Fruit fly (Drosophila melanogaster): ENCODE measurements around the gene CG43923.

The CG43923 gene

DNA sequence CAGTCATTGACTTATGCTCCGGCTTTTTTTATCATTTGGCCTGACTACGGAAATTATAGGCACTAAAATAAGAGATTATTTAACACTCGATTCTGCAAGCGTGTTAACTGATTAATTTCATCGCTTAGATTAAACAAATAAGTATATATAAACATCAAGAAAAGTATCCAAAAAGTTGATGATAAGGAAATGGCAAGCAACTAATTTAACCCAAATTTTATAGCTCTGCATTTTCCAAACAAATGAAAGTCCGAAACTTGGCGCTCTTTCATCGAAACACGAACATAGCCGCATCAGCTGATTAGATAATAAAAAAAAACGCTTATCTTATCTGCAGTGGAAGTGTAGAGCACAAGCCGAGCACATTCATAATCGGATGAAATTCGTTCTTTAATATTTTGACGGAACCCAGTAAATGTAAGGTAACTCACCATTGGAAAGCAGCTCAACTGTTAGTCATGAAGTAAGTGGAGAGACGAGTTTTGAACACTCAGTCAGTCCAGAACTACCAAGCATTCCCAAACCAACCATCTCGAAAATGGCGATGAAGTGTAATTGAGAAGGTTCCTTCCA is 46.2 kb downstream of the CG43923 start, which contains the start of gene CG18480 (continued):
- TF ChIP-seq CG9609 (GFP tag; optimal IDR thresholded peaks at IDR 0.05) (no peak), Drgx (GFP tag; IDR thresholded peaks at IDR 0.05) (no peak), gt (GFP tag; IDR thresholded peaks at IDR 0.05) (no peak), grn (GFP tag; optimal IDR thresholded peaks at IDR 0.05) (peak; percentile 58), CG17568 (GFP tag; optimal IDR thresholded peaks at IDR 0.05) (no peak), gcm2 (GFP tag; optimal IDR thresholded peaks at IDR 0.05) (no peak), Lhr (GFP tag; optimal IDR thresholded peaks at IDR 0.05) (no peak), CG13287 (GFP tag; IDR thresholded peaks at IDR 0.05; ENCODE audit: partially characterized antibody) (no peak), pros (GFP tag; optimal IDR thresholded peaks at IDR 0.05) (no peak), sc (optimal IDR thresholded peaks at IDR 0.05) (no peak), sc (GFP tag; optimal IDR thresholded peaks at IDR 0.05) (no peak), CG4282 (GFP tag; optimal IDR thresholded peaks at IDR 0.05) (no peak), br (optimal IDR thresholded peaks at IDR 0.05) (no peak), unc-4 (GFP tag; IDR thresholded peaks at IDR 0.05; ENCODE audit: partially characterized antibody) (no peak), H15 (GFP tag; IDR thresholded peaks at IDR 0.05) (no peak), CG4707 (GFP tag; optimal IDR thresholded peaks at IDR 0.05) (no peak), HLH54F (GFP tag; optimal IDR thresholded peaks at IDR 0.05) (peak; percentile 42), CG8765 (GFP tag; IDR thresholded peaks at IDR 0.05) (no peak; the same call in 1 of the 2 replicates), vfl (GFP tag; optimal IDR thresholded peaks at IDR 0.05) (no peak), mam (GFP tag; optimal IDR thresholded peaks at IDR 0.05) (peak; percentile 69), CG1024 (GFP tag; IDR thresholded peaks at IDR 0.05) (no peak), pan (optimal IDR thresholded peaks at IDR 0.05) (no peak), pan (GFP tag; optimal IDR thresholded peaks at IDR 0.05 in 1 of 2, IDR thresholded peaks at IDR 0.05 in 1 of 2) (peak in 1 of 2 experiments; percentile 46), aop (GFP tag; IDR thresholded peaks at IDR 0.05) (no peak), CG5245 (GFP tag; optimal IDR thresholded peaks at IDR 0.05) (no peak), TFAM (GFP tag; optimal IDR thresholded peaks at IDR 0.05) (no peak), MESR4 (GFP tag; optimal IDR thresholded peaks at IDR 0.05) (no peak), fd3F (GFP tag; optimal IDR thresholded peaks at IDR 0.05) (peak; percentile 18), HHEX (GFP tag; optimal IDR thresholded peaks at IDR 0.05) (peak; percentile 25), knrl (GFP tag; IDR thresholded peaks at IDR 0.05; ENCODE audit: partially characterized antibody) (no peak), Med (GFP tag) (peak; percentile 93), Gsc (GFP tag; IDR thresholded peaks at IDR 0.05) (no peak), CG15073 (GFP tag; optimal IDR thresholded peaks at IDR 0.05) (no peak), sim (GFP tag; IDR thresholded peaks at IDR 0.05) (no peak), BtbVII (GFP tag; optimal IDR thresholded peaks at IDR 0.05) (no peak), sob (GFP tag; IDR thresholded peaks at IDR 0.05) (peak; percentile 51; the same call in 1 of the 2 replicates), sr (GFP tag; IDR thresholded peaks at IDR 0.05) (no peak), NFAT (GFP tag; IDR thresholded peaks at IDR 0.05) (peak; percentile 56), CG7357 (GFP tag; IDR thresholded peaks at IDR 0.05) (no peak), p53 (GFP tag; optimal IDR thresholded peaks at IDR 0.05) (no peak), CG6813 (GFP tag; optimal IDR thresholded peaks at IDR 0.05) (no peak), CG7271 (tag; optimal IDR thresholded peaks at IDR 0.05) (no peak), pzg (GFP tag; optimal IDR thresholded peaks at IDR 0.05) (no peak), eyg (GFP tag; optimal IDR thresholded peaks at IDR 0.05) (no peak), ewg (GFP tag; optimal IDR thresholded peaks at IDR 0.05) (no peak), CG31441 (GFP tag; IDR thresholded peaks at IDR 0.05) (no peak; the same call in 1 of the 2 replicates), sd (tag; optimal IDR thresholded peaks at IDR 0.05) (no peak), CG1647 (GFP tag; optimal IDR thresholded peaks at IDR 0.05) (no peak), CG10979 (tag; optimal IDR thresholded peaks at IDR 0.05) (no peak), btn (GFP tag; optimal IDR thresholded peaks at IDR 0.05) (no peak), Max (GFP tag; optimal IDR thresholded peaks at IDR 0.05) (no peak), Hmx (GFP tag; optimal IDR thresholded peaks at IDR 0.05) (no peak)

All from whole organism, embryonic.